Worm (Caenorhabditis elegans): ENCODE data around the gene T09F3.7.

T09F3.7 gene

ce11 chrII:10435836-10436235 is 44.9 kb downstream of the T09F3.7 start, which contains the start of gene cut-4:
cut-4 (plus strand) TSS chrII:10436136.
- no peak for TF ChIP-seq xnd-1 (tag; optimal IDR thresholded peaks at IDR 0.05)
- TF ChIP-seq pha-4 (tag; optimal IDR thresholded peaks at IDR 0.05): no peak
- no peak for TF ChIP-seq hrde-1 (tag; optimal IDR thresholded peaks at IDR 0.05; ENCODE audit: borderline replicate concordance)
- no peak for TF ChIP-seq ceh-27 (GFP tag; optimal IDR thresholded peaks at IDR 0.05)
- TF ChIP-seq T26A5.8 (tag; optimal IDR thresholded peaks at IDR 0.05): no peak
- TF ChIP-seq ztf-22 (GFP tag; optimal IDR thresholded peaks at IDR 0.05): no peak
- no peak for TF ChIP-seq mel-28 (tag; optimal IDR thresholded peaks at IDR 0.05; ENCODE audit: borderline replicate concordance)
- no peak for TF ChIP-seq unc-62 (GFP tag; optimal IDR thresholded peaks at IDR 0.05)
- TF ChIP-seq tbp1 (GFP tag; optimal IDR thresholded peaks at IDR 0.05): no peak
- no peak for TF ChIP-seq C06A6.2 (GFP tag; conservative IDR thresholded peaks at IDR 0.05)
- no peak for TF ChIP-seq chd-7 (tag; optimal IDR thresholded peaks at IDR 0.05)
- TF ChIP-seq let-526 (GFP tag; IDR thresholded peaks at IDR 0.05): no peak
- no peak for TF ChIP-seq ceh-58 (GFP tag; IDR thresholded peaks at IDR 0.05)
- TF ChIP-seq nfya-1 (tag; optimal IDR thresholded peaks at IDR 0.05; ENCODE audit: borderline replicate concordance, insufficient read depth): no peak
- no peak for TF ChIP-seq madf-8 (GFP tag; conservative IDR thresholded peaks at IDR 0.05)
- TF ChIP-seq sea-2 (GFP tag; IDR thresholded peaks at IDR 0.05): no peak

- no peak for TF ChIP-seq nhr-80 (tag; optimal IDR thresholded peaks at IDR 0.05)
- TF ChIP-seq hmg-1.2 (GFP tag; IDR thresholded peaks at IDR 0.05): no peak
- no peak for TF ChIP-seq ztf-28 (GFP tag; IDR thresholded peaks at IDR 0.05)
- TF ChIP-seq mcd-1 (GFP tag; IDR thresholded peaks at IDR 0.05): no peak
- TF ChIP-seq madf-6 (GFP tag; IDR thresholded peaks at IDR 0.05): no peak
- no peak for TF ChIP-seq repo-1 (tag; optimal IDR thresholded peaks at IDR 0.05)
- no peak for TF ChIP-seq tlf-1 (GFP tag; optimal IDR thresholded peaks at IDR 0.05)
- no peak for TF ChIP-seq dpl-1 (GFP tag; optimal IDR thresholded peaks at IDR 0.05)
- TF ChIP-seq mel-28 (tag; optimal IDR thresholded peaks at IDR 0.05; ENCODE audit: borderline replicate concordance): no peak
- no peak for TF ChIP-seq ama-1 (optimal IDR thresholded peaks at IDR 0.05)
- no peak for TF ChIP-seq ama-1 (GFP tag; optimal IDR thresholded peaks at IDR 0.05)
- TF ChIP-seq lsl-1 (GFP tag; optimal IDR thresholded peaks at IDR 0.05): no peak
- TF ChIP-seq unc-130 (GFP tag; optimal IDR thresholded peaks at IDR 0.05): no peak
These were observed 46.9 kb downstream of the T09F3.7 start for ce11 chrII:10437840-10438239.

ce11 chrII:10439976-10440375 is 49.0 kb downstream of the T09F3.7 start, which contains the start of gene E04D5.4:
E04D5.4 (plus strand) TSS chrII:10440276.
- TF ChIP-seq aptf-3 (GFP tag; IDR thresholded peaks at IDR 0.05) (no peak), efl-1 (GFP tag; optimal IDR thresholded peaks at IDR 0.05) (no peak), nfya-2 (GFP tag; IDR thresholded peaks at IDR 0.05) (no peak), egrh-3 (GFP tag; IDR thresholded peaks at IDR 0.05) (no peak), tlf-1 (GFP tag; optimal IDR thresholded peaks at IDR 0.05) (no peak), T26A5.8 (tag; optimal IDR thresholded peaks at IDR 0.05) (no peak), zfh-2 (GFP tag; conservative IDR thresholded peaks at IDR 0.05) (no peak), ztf-18 (tag; optimal IDR thresholded peaks at IDR 0.05) (no peak), K11D2.4 (GFP tag; IDR thresholded peaks at IDR 0.05) (no peak), ceh-27 (GFP tag; optimal IDR thresholded peaks at IDR 0.05) (no peak)

All from whole organism, young adult.